Fruit fly (Drosophila melanogaster) whole organism, prepupa: Measurements from ENCODE around the gene PGAP2.
A peak's percentile ranks its signal among the peaks of the same experiment; 100 is the strongest.

Experiments
- Hr39 ChIP-seq: fragments of 200-800 bp; sonication (Bioruptor generic); optimal IDR thresholded peaks from 2 replicates; lab custom pipeline; 2016; ENCODE audit warnings: missing biosample characterization, missing genetic modification characterization
- fkh ChIP-seq: fragments of 200-800 bp; sonication (Bioruptor generic); optimal IDR thresholded peaks from 3 replicates; lab custom pipeline; 2017; ENCODE audit warnings: missing biosample characterization, mild to moderate bottlenecking, missing genetic modification characterization, moderate library complexity

PGAP2 gene

DNA sequence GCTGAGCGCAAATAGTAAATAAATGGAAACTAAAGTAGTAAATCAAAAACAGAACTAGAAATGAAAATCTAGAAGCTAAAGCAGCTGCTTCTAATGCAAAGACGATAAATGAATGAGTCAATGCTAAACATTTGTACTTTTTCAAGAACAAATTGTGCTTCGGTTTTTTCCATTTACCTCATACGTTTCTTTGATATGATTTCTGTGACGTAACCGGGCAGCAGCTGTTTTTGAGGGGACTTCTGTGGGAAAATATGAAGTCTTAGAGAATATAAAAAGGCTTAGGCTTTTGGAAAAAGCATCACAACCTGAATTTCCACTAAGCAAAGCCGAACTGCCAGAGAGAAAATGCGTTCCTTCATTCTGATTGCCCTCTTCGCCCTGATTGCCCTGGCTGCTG, 46.1 kb downstream of the PGAP2 start, which contains the start of gene CG12506:
CG12506 (plus strand) TSS at position 301 of the 400 bp plus-strand sequence.
- TF ChIP-seq Hr39 (no peak), fkh (GFP tag; lab: Kevin White, UChicago) (peak; percentile 7)
